Fruit fly (Drosophila melanogaster) whole organism, embryonic: ENCODE measurements around the gene Gr61a.

Experiments
- Ada2b ChIP-seq: fragments of 200-800 bp; sonication (Bioruptor generic); IDR thresholded peaks from 2 replicates; pipeline ENCODE4 v1.3.6; 2022; ENCODE audit warnings: missing biosample characterization, missing genetic modification characterization
- Bdp1 ChIP-seq: fragments of 200-800 bp; sonication (Bioruptor generic); optimal IDR thresholded peaks from 3 replicates; lab custom pipeline; 2016; ENCODE audit warnings: missing biosample characterization, missing genetic modification characterization
- Blimp-1 ChIP-seq: fragments of 200-800 bp; sonication (Bioruptor generic); optimal IDR thresholded peaks from 3 replicates; lab custom pipeline; 2018; ENCODE audit warnings: missing biosample characterization, missing genetic modification characterization, mild to moderate bottlenecking, moderate library complexity, missing genetic modification reagents
- BtbVII ChIP-seq: fragments of 200-800 bp; sonication (Bioruptor generic); optimal IDR thresholded peaks from 3 replicates; lab custom pipeline; 2017; ENCODE audit warnings: missing biosample characterization, mild to moderate bottlenecking, missing genetic modification characterization
- Bteb2 ChIP-seq: fragments of 200-800 bp; sonication (Bioruptor generic); optimal IDR thresholded peaks from 2 replicates; lab custom pipeline; 2016; ENCODE audit warnings: missing biosample characterization, missing genetic modification characterization
- CG10267 ChIP-seq: fragments of 200-800 bp; sonication (Bioruptor generic); optimal IDR thresholded peaks from 2 replicates; lab custom pipeline; 2018; ENCODE audit warnings: missing biosample characterization, mild to moderate bottlenecking, missing genetic modification characterization, moderate library complexity
- CG11247 ChIP-seq: fragments of 200-800 bp; sonication (Bioruptor generic); IDR thresholded peaks from 2 replicates; pipeline ENCODE4 v1.3.6; 2022; ENCODE audit warnings: missing biosample characterization, missing genetic modification characterization
- CG12104 ChIP-seq: fragments of 200-800 bp; sonication (Bioruptor generic); optimal IDR thresholded peaks from 3 replicates; lab custom pipeline; 2016; ENCODE audit warnings: missing biosample characterization, missing genetic modification characterization
- CG12744 ChIP-seq: fragments of 200-800 bp; sonication (Bioruptor generic); optimal IDR thresholded peaks from 2 replicates; lab custom pipeline; 2016; ENCODE audit warnings: missing biosample characterization, missing genetic modification characterization
- CG13296 ChIP-seq: fragments of 200-800 bp; sonication (Bioruptor generic); optimal IDR thresholded peaks from 3 replicates; lab custom pipeline; 2018; ENCODE audit warnings: missing biosample characterization, mild to moderate bottlenecking, missing genetic modification characterization
- CG13624 ChIP-seq: fragments of 200-800 bp; sonication (Bioruptor generic); optimal IDR thresholded peaks from 2 replicates; lab custom pipeline; 2016; ENCODE audit warnings: missing biosample characterization, missing genetic modification characterization
- CG15073 ChIP-seq: fragments of 200-800 bp; sonication (Bioruptor generic); optimal IDR thresholded peaks from 2 replicates; lab custom pipeline; 2016; ENCODE audit warnings: missing biosample characterization, missing genetic modification characterization
- CG30020 ChIP-seq: fragments of 200-800 bp; optimal IDR thresholded peaks from 2 replicates; lab custom pipeline; 2019; ENCODE audit warnings: missing biosample characterization, mild to moderate bottlenecking, missing genetic modification characterization, moderate library complexity
- CG34376 ChIP-seq: fragments of 200-800 bp; sonication (Bioruptor generic); optimal IDR thresholded peaks from 2 replicates; lab custom pipeline; 2018; ENCODE audit warnings: missing biosample characterization, mild to moderate bottlenecking, missing genetic modification characterization
- CG4424 ChIP-seq: fragments of 200-800 bp; sonication (Bioruptor generic); optimal IDR thresholded peaks from 3 replicates; lab custom pipeline; 2016; ENCODE audit warnings: missing biosample characterization, missing genetic modification characterization
- CG6689 ChIP-seq: fragments of 200-800 bp; sonication (Bioruptor generic); IDR thresholded peaks from 2 replicates; pipeline ENCODE4 v1.3.6; 2022; ENCODE audit warnings: missing biosample characterization, missing genetic modification characterization
- CG7928 ChIP-seq: fragments of 200-800 bp; sonication (Bioruptor generic); optimal IDR thresholded peaks from 2 replicates; lab custom pipeline; 2017; ENCODE audit warnings: missing biosample characterization, mild to moderate bottlenecking, missing genetic modification characterization
- CG8944 ChIP-seq: fragments of 200-800 bp; sonication (Bioruptor generic); optimal IDR thresholded peaks from 3 replicates; lab custom pipeline; 2016; ENCODE audit warnings: missing biosample characterization, missing genetic modification characterization
- CG9609 ChIP-seq: fragments of 200-800 bp; sonication (Bioruptor generic); optimal IDR thresholded peaks from 3 replicates; lab custom pipeline; 2016; ENCODE audit warnings: missing biosample characterization, missing genetic modification characterization
- CG9727 ChIP-seq: fragments of 200-800 bp; sonication (Bioruptor generic); optimal IDR thresholded peaks from 3 replicates; lab custom pipeline; 2017; ENCODE audit warnings: missing biosample characterization, mild to moderate bottlenecking, missing genetic modification characterization
- D ChIP-seq, 2 experiments: fragments of 200-800 bp in 1 of 2; fragments of >200 bp in 1 of 2; sonication (Bioruptor generic) in 1 of 2; optimal IDR thresholded peaks; 2 replicates in 1 of 2; 3 replicates in 1 of 2; lab custom pipeline; 2017; ENCODE audit warnings: mild to moderate bottlenecking in 1 of 2, missing biosample characterization in 1 of 2, missing genetic modification characterization in 1 of 2, missing genetic modification reagents in 1 of 2
- D19B ChIP-seq: fragments of 200-800 bp; sonication (Bioruptor generic); optimal IDR thresholded peaks from 2 replicates; lab custom pipeline; 2017; ENCODE audit warnings: missing biosample characterization, mild to moderate bottlenecking, missing genetic modification characterization
- Fer1 ChIP-seq: fragments of 200-800 bp; sonication (Bioruptor generic); optimal IDR thresholded peaks from 2 replicates; lab custom pipeline; 2017; ENCODE audit warnings: missing biosample characterization, mild to moderate bottlenecking, missing genetic modification characterization
- H2.0 ChIP-seq: fragments of 200-800 bp; sonication (Bioruptor generic); IDR thresholded peaks from 2 replicates; pipeline ENCODE4 v1.3.6; 2022; ENCODE audit warnings: missing biosample characterization, missing genetic modification characterization
- Hand ChIP-seq: fragments of 200-800 bp; sonication (Bioruptor generic); optimal IDR thresholded peaks from 2 replicates; lab custom pipeline; 2017; ENCODE audit warnings: mild to moderate bottlenecking, missing biosample characterization, missing genetic modification reagents, missing genetic modification characterization
- Lim3 ChIP-seq: fragments of 200-800 bp; sonication (Bioruptor generic); IDR thresholded peaks from 2 replicates; pipeline ENCODE4 v1.3.6; 2022; ENCODE audit warnings: missing biosample characterization, missing genetic modification characterization
- Lpt ChIP-seq: fragments of >200 bp; optimal IDR thresholded peaks from 2 replicates; lab custom pipeline; 2018; ENCODE audit warnings: missing biosample characterization, missing genetic modification characterization
- MBD-R2 ChIP-seq: fragments of 200-800 bp; sonication (Bioruptor generic); IDR thresholded peaks from 2 replicates; pipeline ENCODE4 v1.3.6; 2022; ENCODE audit warnings: missing biosample characterization, missing genetic modification characterization
- Mad ChIP-seq: fragments of 200-800 bp; sonication (Bioruptor generic); optimal IDR thresholded peaks from 2 replicates; lab custom pipeline; 2016; ENCODE audit warnings: missing biosample characterization, missing genetic modification characterization
- Myb ChIP-seq: fragments of 200-800 bp; sonication (Bioruptor generic); optimal IDR thresholded peaks from 2 replicates; lab custom pipeline; 2016; ENCODE audit warnings: missing biosample characterization, missing genetic modification characterization
- Nf-YC ChIP-seq: fragments of 200-800 bp; optimal IDR thresholded peaks from 3 replicates; lab custom pipeline; 2019; ENCODE audit warnings: missing biosample characterization, mild to moderate bottlenecking, missing genetic modification characterization, moderate library complexity
- Optix ChIP-seq: fragments of 200-800 bp; sonication (Bioruptor generic); IDR thresholded peaks from 3 replicates; pipeline ENCODE4 v1.3.6; 2022; ENCODE audit warnings: missing biosample characterization, missing genetic modification characterization
- Pdp1 ChIP-seq, 2 experiments: fragments of 200-800 bp; sonication (Bioruptor generic); optimal IDR thresholded peaks; 3 replicates each; lab custom pipeline; 2016; ENCODE audit warnings: missing biosample characterization in 2 of 2, missing genetic modification characterization in 2 of 2, mild to moderate bottlenecking in 1 of 2, moderate library complexity in 1 of 2
- Sry-β ChIP-seq: fragments of 200-800 bp; sonication (Bioruptor generic); optimal IDR thresholded peaks from 2 replicates; lab custom pipeline; 2018; ENCODE audit warnings: missing biosample characterization, mild to moderate bottlenecking, missing genetic modification characterization, moderate library complexity
- Tbp ChIP-seq: fragments of >200 bp; optimal IDR thresholded peaks from 2 replicates; lab custom pipeline; 2018; ENCODE audit warnings: missing biosample characterization, missing genetic modification characterization
- ac ChIP-seq: fragments of 200-800 bp; sonication (Bioruptor generic); optimal IDR thresholded peaks from 3 replicates; lab custom pipeline; 2017; ENCODE audit warnings: missing biosample characterization, mild to moderate bottlenecking, missing genetic modification characterization
- bsh ChIP-seq, 2 experiments: fragments of 200-800 bp; sonication (Bioruptor generic); optimal IDR thresholded peaks; 2 replicates each; lab custom pipeline; 2017 to 2018; ENCODE audit warnings: mild to moderate bottlenecking in 2 of 2, missing biosample characterization in 2 of 2, missing genetic modification characterization in 2 of 2, moderate library complexity in 1 of 2
- cato ChIP-seq: fragments of 200-800 bp; sonication (Bioruptor generic); optimal IDR thresholded peaks from 2 replicates; lab custom pipeline; 2016; ENCODE audit warnings: missing biosample characterization, missing genetic modification characterization, borderline replicate concordance
- croc ChIP-seq: fragments of 200-800 bp; sonication (Bioruptor generic); conservative IDR thresholded peaks from 3 replicates; pipeline ENCODE4 v1.3.6; 2022; ENCODE audit warnings: missing biosample characterization, missing genetic modification characterization
- fd96Cb ChIP-seq: fragments of 200-800 bp; sonication (Bioruptor generic); optimal IDR thresholded peaks from 2 replicates; lab custom pipeline; 2018; ENCODE audit warnings: missing biosample characterization, mild to moderate bottlenecking, missing genetic modification characterization, moderate library complexity
- gem ChIP-seq: fragments of 200-800 bp; sonication (Bioruptor generic); optimal IDR thresholded peaks from 2 replicates; lab custom pipeline; 2019; ENCODE audit warnings: missing biosample characterization, mild to moderate bottlenecking, missing genetic modification characterization, moderate library complexity
- kah ChIP-seq: fragments of 200-800 bp; sonication (Bioruptor generic); optimal IDR thresholded peaks from 2 replicates; lab custom pipeline; 2018; ENCODE audit warnings: missing biosample characterization, mild to moderate bottlenecking, missing genetic modification characterization
- luna ChIP-seq: fragments of 200-800 bp; sonication (Bioruptor generic); optimal IDR thresholded peaks from 2 replicates; lab custom pipeline; 2016; ENCODE audit warnings: missing biosample characterization, missing genetic modification characterization
- nmo ChIP-seq: fragments of 200-800 bp; sonication (Bioruptor generic); optimal IDR thresholded peaks from 2 replicates; lab custom pipeline; 2018; ENCODE audit warnings: missing biosample characterization, mild to moderate bottlenecking, missing genetic modification characterization, moderate library complexity
- peb ChIP-seq: fragments of 200-800 bp; sonication (Bioruptor generic); IDR thresholded peaks from 2 replicates; pipeline ENCODE4 v1.3.6; 2022; ENCODE audit warnings: missing biosample characterization, missing genetic modification characterization
- schlank ChIP-seq: fragments of 200-800 bp; sonication (Bioruptor generic); optimal IDR thresholded peaks from 2 replicates; lab custom pipeline; 2018; ENCODE audit warnings: missing biosample characterization, mild to moderate bottlenecking, missing genetic modification characterization
- sim ChIP-seq: fragments of 200-800 bp; sonication (Bioruptor generic); IDR thresholded peaks from 2 replicates; pipeline ENCODE4 v1.3.6; 2022; ENCODE audit warnings: missing biosample characterization, missing genetic modification characterization
- tll ChIP-seq, 2 experiments: fragments of 200-800 bp in 1 of 2; fragments of >200 bp in 1 of 2; sonication (Bioruptor generic) in 1 of 2; optimal IDR thresholded peaks; 2 replicates each; lab custom pipeline; 2017 to 2019; ENCODE audit warnings: missing biosample characterization in 2 of 2, missing genetic modification characterization in 2 of 2, mild to moderate bottlenecking in 1 of 2, moderate library complexity in 1 of 2
- vvl ChIP-seq: fragments of 200-800 bp; sonication (Bioruptor generic); IDR thresholded peaks from 2 replicates; pipeline ENCODE4 v1.3.6; 2022; ENCODE audit warnings: missing biosample characterization, missing genetic modification characterization
- wdn ChIP-seq: fragments of 200-800 bp; sonication (Bioruptor generic); IDR thresholded peaks from 2 replicates; pipeline ENCODE4 v1.3.6; 2022; ENCODE audit warnings: missing biosample characterization, missing genetic modification characterization

Gene Gr61a

dm6 chr3L:805642-806218 lies 35.5 kb upstream of the Gr61a start (continued):
- TF ChIP-seq gem (tag; lab: Kevin White, UChicago) (peak; percentile 70), cato (GFP tag; lab: Kevin White, UChicago) (no peak), Nf-YC (tag; lab: Kevin White, UChicago) (no peak), peb (GFP tag; lab: Robert Waterston, UW) (no peak), bsh (GFP tag; optimal IDR thresholded peaks at IDR 0.05; lab: Kevin White, UChicago) (peak; percentile 61 to 69), CG8944 (GFP tag; lab: Kevin White, UChicago) (peak; percentile 25), nmo (GFP tag; lab: Kevin White, UChicago) (peak; percentile 49), CG13296 (GFP tag; lab: Kevin White, UChicago) (no peak), Blimp-1 (GFP tag; lab: Kevin White, UChicago) (peak; percentile 65), CG34376 (GFP tag; lab: Kevin White, UChicago) (no peak), ac (no peak), BtbVII (GFP tag; lab: Kevin White, UChicago) (peak; percentile 38), CG9609 (GFP tag; lab: Kevin White, UChicago) (peak; percentile 10), croc (GFP tag; lab: Robert Waterston, UW) (peak; percentile 32; the same call in 1 of the 3 replicates), tll (GFP tag; optimal IDR thresholded peaks at IDR 0.05; lab: Kevin White, UChicago) (no peak), schlank (tag; lab: Kevin White, UChicago) (no peak), Bteb2 (GFP tag; lab: Kevin White, UChicago) (no peak), kah (GFP tag; lab: Kevin White, UChicago) (peak; percentile 8), Ada2b (no peak), CG7928 (GFP tag; lab: Kevin White, UChicago) (no peak), CG9727 (peak; percentile 71), Bdp1 (no peak), fd96Cb (tag; lab: Kevin White, UChicago) (peak; percentile 62), CG4424 (GFP tag; lab: Kevin White, UChicago) (peak; percentile 71), CG13624 (GFP tag; lab: Kevin White, UChicago) (peak; percentile 17), CG30020 (no peak), luna (GFP tag; lab: Kevin White, UChicago) (no peak), vvl (GFP tag; lab: Robert Waterston, UW) (peak; percentile 87), Lpt (GFP tag; lab: Kevin White, UChicago) (no peak), MBD-R2 (GFP tag; lab: Robert Waterston, UW) (peak; percentile 14; the same call in 1 of the 2 replicates), D19B (GFP tag; lab: Kevin White, UChicago) (no peak), Sry-β (GFP tag; lab: Kevin White, UChicago) (no peak), Optix (GFP tag; lab: Robert Waterston, UW) (no peak), CG6689 (GFP tag; lab: Robert Waterston, UW) (peak; percentile 68), Hand (no peak), sim (GFP tag; lab: Robert Waterston, UW) (no peak), Lim3 (GFP tag; lab: Robert Waterston, UW) (0 out of 2 replicates have a peak, but pooled peaks have one; percentile 7), Mad (GFP tag; lab: Kevin White, UChicago) (no peak), CG12104 (GFP tag; lab: Kevin White, UChicago) (peak; percentile 6), H2.0 (GFP tag; lab: Robert Waterston, UW) (peak; percentile 35; the same call in 1 of the 2 replicates), Fer1 (GFP tag; lab: Kevin White, UChicago) (peak; percentile 58), Tbp (GFP tag; lab: Kevin White, UChicago) (no peak), D (optimal IDR thresholded peaks at IDR 0.05; lab: Kevin White, UChicago) (no peak), D (GFP tag; optimal IDR thresholded peaks at IDR 0.05; lab: Kevin White, UChicago) (peak; percentile 33), Myb (no peak), CG10267 (tag; lab: Kevin White, UChicago) (peak; percentile 49), Pdp1 (GFP tag; optimal IDR thresholded peaks at IDR 0.05; lab: Kevin White, UChicago) (peak; percentile 50 to 53), CG11247 (GFP tag; lab: Robert Waterston, UW) (0 out of 2 replicates have a peak, but pooled peaks have one; percentile 26), wdn (no peak), CG12744 (GFP tag; lab: Kevin White, UChicago) (no peak), CG15073 (GFP tag; lab: Kevin White, UChicago) (no peak)
